Worm (Caenorhabditis elegans) whole organism, young adult: Measurements from ENCODE around the gene D1054.3.

Experiments used
- D2030.7 ChIP-seq: fragments of 200-800 bp; sonication (Bioruptor generic); IDR thresholded peaks from 2 replicates; pipeline ENCODE4 v1.3.6; 2022; ENCODE audit warnings: missing genetic modification reagents, missing genetic modification characterization, missing compliant biosample characterization
- F39B2.1 ChIP-seq: fragments of 200-800 bp; sonication (Bioruptor generic); IDR thresholded peaks from 2 replicates; pipeline ENCODE4 v1.3.6; 2022; ENCODE audit warnings: missing genetic modification reagents, missing genetic modification characterization, missing compliant biosample characterization
- Y53G8AR.9 ChIP-seq: fragments of 200-800 bp; sonication (Bioruptor generic); conservative IDR thresholded peaks from 2 replicates; pipeline ENCODE4 v1.3.6; 2022; ENCODE audit warnings: missing genetic modification reagents, missing genetic modification characterization, missing compliant biosample characterization
- ama-1 ChIP-seq, 3 experiments: fragments of 150-350 bp in 1 of 3; sonication (generic microtip) in 2 of 3; optimal IDR thresholded peaks; 2 replicates each; lab custom pipeline; 2014 to 2018; ENCODE audit warnings: missing biosample characterization in 2 of 3, missing genetic modification characterization in 2 of 3, missing genetic modification reagents in 2 of 3
- ceh-27 ChIP-seq: fragments of 200-800 bp; sonication (Bioruptor generic); optimal IDR thresholded peaks from 2 replicates; lab custom pipeline; 2018; ENCODE audit warnings: mild to moderate bottlenecking, missing genetic modification characterization, moderate library complexity, missing compliant biosample characterization
- ekl-4 ChIP-seq: fragments of 200-800 bp; sonication (Bioruptor generic); IDR thresholded peaks from 2 replicates; pipeline ENCODE4 v1.3.6; 2022; ENCODE audit warnings: missing genetic modification reagents, missing genetic modification characterization, missing compliant biosample characterization
- hrde-1 ChIP-seq: sonication (generic microtip); optimal IDR thresholded peaks from 2 replicates; lab custom pipeline; 2016; ENCODE audit warnings: missing genetic modification characterization, mild to moderate bottlenecking, missing compliant biosample characterization, moderate library complexity, missing genotype, missing genetic modification reagents, borderline replicate concordance
- lin-54 ChIP-seq: fragments of 200-800 bp; sonication (Bioruptor generic); optimal IDR thresholded peaks from 2 replicates; lab custom pipeline; 2018; ENCODE audit warnings: mild to moderate bottlenecking, missing genetic modification characterization, missing compliant biosample characterization
- lsy-27 ChIP-seq: sonication (generic microtip); optimal IDR thresholded peaks from 2 replicates; lab custom pipeline; 2017; ENCODE audit warnings: missing genetic modification characterization, mild to moderate bottlenecking, missing compliant biosample characterization, antibody characterized with exemption, missing genotype, borderline replicate concordance; ENCODE audit not compliant: insufficient read depth
- nfya-1 ChIP-seq: sonication (generic microtip); optimal IDR thresholded peaks from 2 replicates; lab custom pipeline; 2017; ENCODE audit warnings: antibody characterized with exemption, missing compliant biosample characterization, missing genetic modification characterization, borderline replicate concordance; ENCODE audit not compliant: insufficient read depth
- nhr-120 ChIP-seq: fragments of 200-800 bp; sonication (Bioruptor generic); IDR thresholded peaks from 2 replicates; pipeline ENCODE4 v1.3.6; 2022; ENCODE audit warnings: missing genetic modification characterization, missing compliant biosample characterization
- unc-130 ChIP-seq: sonication (generic microtip); optimal IDR thresholded peaks from 2 replicates; lab custom pipeline; 2016; ENCODE audit warnings: missing genetic modification reagents, missing genetic modification characterization, missing compliant biosample characterization
- unc-62 ChIP-seq: fragments of 150-350 bp; optimal IDR thresholded peaks from 2 replicates; lab custom pipeline; 2014; ENCODE audit warnings: missing biosample characterization, missing genetic modification reagents, missing genetic modification characterization
- xnd-1 ChIP-seq: sonication (generic microtip); optimal IDR thresholded peaks from 2 replicates; lab custom pipeline; 2016; ENCODE audit warnings: missing genotype, missing genetic modification reagents, missing genetic modification characterization, missing compliant biosample characterization

DNA sequence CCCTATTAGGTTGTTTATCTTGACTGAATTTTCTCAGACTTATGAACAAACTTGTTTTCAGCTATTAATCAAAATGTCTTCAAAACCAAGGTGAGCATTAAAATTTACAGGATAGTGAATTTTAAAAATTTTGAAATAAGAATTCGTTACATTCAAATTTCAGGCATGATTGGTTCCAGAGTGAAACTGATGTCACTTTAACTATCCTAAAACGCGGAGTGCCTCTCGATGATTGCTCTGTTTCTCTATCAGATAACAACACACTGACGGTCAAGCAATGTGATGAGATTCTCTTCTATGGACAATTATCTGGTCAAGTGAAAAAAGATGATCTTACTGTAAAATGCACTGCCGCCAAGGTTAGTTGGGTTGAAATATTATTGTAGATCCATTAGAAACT, at the start of gene D1054.3:
- 0 out of 2 replicates have a peak, but pooled peaks have one; percentile 63 for TF ChIP-seq Y53G8AR.9
- TF ChIP-seq D2030.7 (GFP tag; lab: Robert Waterston, UW), result no peak
- no peak for TF ChIP-seq ama-1 (optimal IDR thresholded peaks at IDR 0.05; lab: Kevin White, UChicago)
- TF ChIP-seq ama-1 (GFP tag; optimal IDR thresholded peaks at IDR 0.05; lab: Kevin White, UChicago), result no peak
- TF ChIP-seq lsy-27, result no peak
- 0 out of 2 replicates have a peak, but pooled peaks have one; percentile 50 for TF ChIP-seq F39B2.1 (GFP tag; lab: Robert Waterston, UW)
- TF ChIP-seq unc-62 (GFP tag; lab: Kevin White, UChicago), result no peak
- TF ChIP-seq ekl-4 (GFP tag; lab: Robert Waterston, UW), result peak; percentile 50; the same call in 1 of the 2 replicates
- peak; percentile 20 for TF ChIP-seq hrde-1 (tag; lab: Kevin White, UChicago)
- no peak for TF ChIP-seq xnd-1 (tag; lab: Kevin White, UChicago)
- TF ChIP-seq ceh-27 (GFP tag; lab: Kevin White, UChicago), result no peak
- no peak for TF ChIP-seq nfya-1 (tag; lab: Kevin White, UChicago)
- TF ChIP-seq nhr-120 (GFP tag; lab: Robert Waterston, UW), result no peak
- peak; percentile 5 for TF ChIP-seq lin-54 (GFP tag; lab: Kevin White, UChicago)
- no peak for TF ChIP-seq unc-130 (GFP tag; lab: Kevin White, UChicago)
